Worm (Caenorhabditis elegans): ENCODE results near the gene flh-2.

Gene flh-2

ce11 chrIII:4910956-4911355 lies 41.0 kb upstream of the flh-2 start, which contains the start of gene F26F4.2:
TSS of gene F26F4.2 (plus strand) at chrIII:4911256.
- TF ChIP-seq nhr-25 (tag; optimal IDR thresholded peaks at IDR 0.05) (no peak), lin-11 (tag; optimal IDR thresholded peaks at IDR 0.05) (no peak), R02D3.7 (tag; optimal IDR thresholded peaks at IDR 0.05) (no peak), skn-1 (tag; optimal IDR thresholded peaks at IDR 0.05) (no peak), lsy-2 (tag; optimal IDR thresholded peaks at IDR 0.05) (no peak), ZK546.5 (tag; optimal IDR thresholded peaks at IDR 0.05) (no peak), mab-5 (tag; optimal IDR thresholded peaks at IDR 0.05) (no peak), gmeb-1 (tag; optimal IDR thresholded peaks at IDR 0.05) (no peak), fos-1 (tag; optimal IDR thresholded peaks at IDR 0.05) (no peak), crh-2 (tag; optimal IDR thresholded peaks at IDR 0.05) (no peak), nhr-6 (tag; optimal IDR thresholded peaks at IDR 0.05) (no peak), lin-13 (GFP tag; optimal IDR thresholded peaks at IDR 0.05) (no peak), elt-3 (tag; optimal IDR thresholded peaks at IDR 0.05) (no peak), sma-9 (GFP tag; optimal IDR thresholded peaks at IDR 0.05) (no peak), sma-9 (tag; optimal IDR thresholded peaks at IDR 0.05) (no peak)

ce11 chrIII:4912317-4912716 lies 39.6 kb upstream of the flh-2 start, which contains the start of the genes F26F4.9 and cee-1:
TSS of gene F26F4.9 (minus strand) at chrIII:4912521.
TSS of gene cee-1 (plus strand) at chrIII:4912699.
- no peak for TF ChIP-seq ztf-11 (tag; optimal IDR thresholded peaks at IDR 0.05)
- no peak for TF ChIP-seq nhr-23 (tag; optimal IDR thresholded peaks at IDR 0.05)
- peak; percentile 11 for TF ChIP-seq fos-1 (tag; optimal IDR thresholded peaks at IDR 0.05)
- peak; percentile 66 for TF ChIP-seq crh-2 (tag; optimal IDR thresholded peaks at IDR 0.05)
- no peak for TF ChIP-seq dmd-4 (tag; optimal IDR thresholded peaks at IDR 0.05)
- peak; percentile 75 for TF ChIP-seq sma-3 (GFP tag; optimal IDR thresholded peaks at IDR 0.05)
- TF ChIP-seq ceh-82 (tag; optimal IDR thresholded peaks at IDR 0.05), result no peak
- peak; percentile 68 for TF ChIP-seq F13H6.1 (tag; optimal IDR thresholded peaks at IDR 0.05)
- peak; percentile 41 for TF ChIP-seq lin-13 (GFP tag; optimal IDR thresholded peaks at IDR 0.05)
- TF ChIP-seq lsy-2 (tag; optimal IDR thresholded peaks at IDR 0.05), result peak; percentile 43 to 73
- TF ChIP-seq gmeb-1 (tag; optimal IDR thresholded peaks at IDR 0.05), result peak; percentile 53
- TF ChIP-seq unc-55 (GFP tag; optimal IDR thresholded peaks at IDR 0.05), result peak; percentile 74
- TF ChIP-seq sma-9 (GFP tag; optimal IDR thresholded peaks at IDR 0.05), result peak; percentile 67
- TF ChIP-seq sma-9 (tag; optimal IDR thresholded peaks at IDR 0.05), result no peak
- peak; percentile 68 for TF ChIP-seq C34F6.9 (tag; optimal IDR thresholded peaks at IDR 0.05)
- TF ChIP-seq nhr-25 (tag; optimal IDR thresholded peaks at IDR 0.05), result peak; percentile 44

- no peak for TF ChIP-seq nhr-77 (tag; optimal IDR thresholded peaks at IDR 0.05)
- TF ChIP-seq alr-1 (tag; optimal IDR thresholded peaks at IDR 0.05), result no peak
- no peak for TF ChIP-seq nhr-23 (tag; optimal IDR thresholded peaks at IDR 0.05)
- no peak for TF ChIP-seq elt-1 (tag; optimal IDR thresholded peaks at IDR 0.05)
- no peak for TF ChIP-seq R02D3.7 (tag; optimal IDR thresholded peaks at IDR 0.05)
- no peak for TF ChIP-seq Y55F3AM.14 (GFP tag; optimal IDR thresholded peaks at IDR 0.05)
- no peak for TF ChIP-seq fos-1 (tag; optimal IDR thresholded peaks at IDR 0.05)
- no peak for TF ChIP-seq ZK546.5 (tag; optimal IDR thresholded peaks at IDR 0.05)
- TF ChIP-seq sma-9 (GFP tag; optimal IDR thresholded peaks at IDR 0.05), result no peak
- TF ChIP-seq sma-9 (tag; optimal IDR thresholded peaks at IDR 0.05), result no peak
- no peak for TF ChIP-seq ztf-11 (tag; optimal IDR thresholded peaks at IDR 0.05)
- no peak for TF ChIP-seq lin-39 (tag; optimal IDR thresholded peaks at IDR 0.05)
- TF ChIP-seq ztf-4 (tag; optimal IDR thresholded peaks at IDR 0.05), result no peak
- no peak for TF ChIP-seq sem-4 (tag; optimal IDR thresholded peaks at IDR 0.05)
- TF ChIP-seq mdl-1 (tag; optimal IDR thresholded peaks at IDR 0.05), result no peak
- no peak for TF ChIP-seq peb-1 (tag; optimal IDR thresholded peaks at IDR 0.05)
- no peak for TF ChIP-seq unc-39 (tag; optimal IDR thresholded peaks at IDR 0.05)
Observed at ce11 chrIII:4913736-4914135, 38.2 kb upstream of the flh-2 start.

- no peak for TF ChIP-seq nhr-237 (tag; optimal IDR thresholded peaks at IDR 0.05)
- no peak for TF ChIP-seq lin-13 (GFP tag; optimal IDR thresholded peaks at IDR 0.05)
- TF ChIP-seq egl-27 (tag; optimal IDR thresholded peaks at IDR 0.05), result no peak
- no peak for TF ChIP-seq unc-55 (GFP tag; optimal IDR thresholded peaks at IDR 0.05)
- no peak for TF ChIP-seq Y55F3AM.14 (GFP tag; optimal IDR thresholded peaks at IDR 0.05)
- TF ChIP-seq ama-1 (optimal IDR thresholded peaks at IDR 0.05), result no peak
- no peak for TF ChIP-seq nhr-6 (tag; optimal IDR thresholded peaks at IDR 0.05)
- TF ChIP-seq snpc-4 (tag; optimal IDR thresholded peaks at IDR 0.05), result no peak
- no peak for TF ChIP-seq dmd-4 (tag; optimal IDR thresholded peaks at IDR 0.05)
- TF ChIP-seq unc-62 (GFP tag; optimal IDR thresholded peaks at IDR 0.05), result no peak
- TF ChIP-seq R02D3.7 (tag; optimal IDR thresholded peaks at IDR 0.05), result no peak
- TF ChIP-seq gmeb-1 (tag; optimal IDR thresholded peaks at IDR 0.05), result no peak
- no peak for TF ChIP-seq blmp-1 (tag; optimal IDR thresholded peaks at IDR 0.05; ENCODE audit: insufficient read depth)
- no peak for TF ChIP-seq nhr-25 (tag; optimal IDR thresholded peaks at IDR 0.05)
- no peak for TF ChIP-seq unc-39 (tag; optimal IDR thresholded peaks at IDR 0.05)
- no peak for TF ChIP-seq alr-1 (tag; optimal IDR thresholded peaks at IDR 0.05)
- no peak for TF ChIP-seq ztf-11 (tag; optimal IDR thresholded peaks at IDR 0.05)
Observed at ce11 chrIII:4917077-4917476, 34.8 kb upstream of the flh-2 start, which contains the start of gene rars-1. TSS of gene rars-1 (minus strand) at chrIII:4917177.
